Worm (Caenorhabditis elegans) whole organism, L3 larva: ENCODE results near the gene ZC13.2.

Experiments
- R02D3.7 ChIP-seq: fragments of 150-350 bp; optimal IDR thresholded peaks from 2 replicates; lab custom pipeline; 2014; ENCODE audit warnings: missing biosample characterization, missing genetic modification characterization
- ama-1 ChIP-seq: fragments of 150-350 bp; optimal IDR thresholded peaks from 2 replicates; lab custom pipeline; 2018
- ceh-82 ChIP-seq: fragments of 150-350 bp; optimal IDR thresholded peaks from 2 replicates; lab custom pipeline; 2014; ENCODE audit warnings: missing biosample characterization, missing genetic modification characterization
- egl-27 ChIP-seq: sonication (generic microtip); optimal IDR thresholded peaks from 4 replicates; lab custom pipeline; 2017; ENCODE audit warnings: missing biosample characterization, missing genetic modification reagents, missing genetic modification characterization
- egl-5 ChIP-seq: fragments of 150-350 bp; optimal IDR thresholded peaks from 2 replicates; lab custom pipeline; 2017; ENCODE audit warnings: missing biosample characterization, missing genetic modification reagents, missing genetic modification characterization, inconsistent platforms
- elt-1 ChIP-seq: fragments of 150-350 bp; optimal IDR thresholded peaks from 2 replicates; lab custom pipeline; 2014; ENCODE audit warnings: missing biosample characterization, missing genetic modification characterization
- elt-2 ChIP-seq: sonication (generic microtip); optimal IDR thresholded peaks from 2 replicates; lab custom pipeline; 2016; ENCODE audit warnings: missing genetic modification reagents, mild to moderate bottlenecking, missing genetic modification characterization, missing compliant biosample characterization
- elt-3 ChIP-seq, 3 experiments: fragments of 150-350 bp in 1 of 3; sonication (generic microtip) in 2 of 3; optimal IDR thresholded peaks; 2 replicates in 2 of 3; 4 replicates in 1 of 3; lab custom pipeline; 2014 to 2017; ENCODE audit warnings: missing biosample characterization in 3 of 3, missing genetic modification characterization in 3 of 3
- eor-1 ChIP-seq, 2 experiments: fragments of 150-350 bp; optimal IDR thresholded peaks; 2 replicates each; lab custom pipeline; 2014 to 2018; ENCODE audit warnings: missing biosample characterization in 2 of 2, missing genetic modification characterization in 2 of 2
- fkh-10 ChIP-seq: sonication (generic microtip); optimal IDR thresholded peaks from 2 replicates; lab custom pipeline; 2017; ENCODE audit warnings: missing biosample characterization, missing genetic modification reagents, missing genetic modification characterization
- fkh-2 ChIP-seq: fragments of 150-350 bp; optimal IDR thresholded peaks from 2 replicates; lab custom pipeline; 2014; ENCODE audit warnings: missing biosample characterization, missing genetic modification reagents, missing genetic modification characterization
- fos-1 ChIP-seq: fragments of 150-350 bp; optimal IDR thresholded peaks from 2 replicates; lab custom pipeline; 2014; ENCODE audit warnings: missing biosample characterization, missing genetic modification characterization
- hmg-11 ChIP-seq: sonication (generic microtip); optimal IDR thresholded peaks from 2 replicates; lab custom pipeline; 2016; ENCODE audit warnings: missing genetic modification characterization, missing compliant biosample characterization
- jun-1 ChIP-seq: fragments of 150-350 bp; optimal IDR thresholded peaks from 2 replicates; lab custom pipeline; 2014; ENCODE audit warnings: missing biosample characterization, missing genetic modification reagents, missing genetic modification characterization
- lin-15B ChIP-seq: fragments of 150-350 bp; optimal IDR thresholded peaks from 2 replicates; lab custom pipeline; 2014; ENCODE audit warnings: missing biosample characterization, missing genetic modification characterization
- lin-39 ChIP-seq: fragments of 150-350 bp; optimal IDR thresholded peaks from 2 replicates; lab custom pipeline; 2018; ENCODE audit warnings: missing biosample characterization, missing genetic modification reagents, missing genetic modification characterization
- lsy-12 ChIP-seq: sonication (generic microtip); optimal IDR thresholded peaks from 2 replicates; lab custom pipeline; 2016; ENCODE audit warnings: mild to moderate bottlenecking, missing genetic modification characterization, missing compliant biosample characterization
- mdl-1 ChIP-seq: fragments of 150-350 bp; optimal IDR thresholded peaks from 2 replicates; lab custom pipeline; 2014; ENCODE audit warnings: missing biosample characterization, missing genetic modification characterization
- mml-1 ChIP-seq: fragments of 150-350 bp; sonication (generic microtip); optimal IDR thresholded peaks from 3 replicates; lab custom pipeline; 2014; ENCODE audit warnings: missing biosample characterization, missing genetic modification characterization
- nfya-1 ChIP-seq: sonication (generic microtip); optimal IDR thresholded peaks from 2 replicates; lab custom pipeline; 2017; ENCODE audit warnings: missing genetic modification characterization, mild to moderate bottlenecking, missing compliant biosample characterization, antibody characterized with exemption, moderate library complexity; ENCODE audit not compliant: insufficient read depth
- nhr-11 ChIP-seq: fragments of 150-350 bp; optimal IDR thresholded peaks from 2 replicates; lab custom pipeline; 2014; ENCODE audit warnings: missing biosample characterization, missing genetic modification characterization
- nhr-12 ChIP-seq: fragments of 150-350 bp; optimal IDR thresholded peaks from 2 replicates; lab custom pipeline; 2014; ENCODE audit warnings: missing biosample characterization, missing genetic modification characterization
- nhr-23 ChIP-seq: fragments of 150-350 bp; optimal IDR thresholded peaks from 2 replicates; lab custom pipeline; 2014; ENCODE audit warnings: missing biosample characterization, missing genetic modification reagents, missing genetic modification characterization
- nhr-237 ChIP-seq: fragments of 150-350 bp; optimal IDR thresholded peaks from 2 replicates; lab custom pipeline; 2014; ENCODE audit warnings: missing biosample characterization, missing genetic modification characterization
- nhr-25 ChIP-seq: sonication (generic microtip); optimal IDR thresholded peaks from 2 replicates; lab custom pipeline; 2017; ENCODE audit warnings: missing biosample characterization, missing genetic modification characterization
- nhr-28 ChIP-seq: fragments of 150-350 bp; optimal IDR thresholded peaks from 2 replicates; lab custom pipeline; 2014; ENCODE audit warnings: missing biosample characterization, missing genetic modification characterization
- nhr-43 ChIP-seq: sonication (generic microtip); optimal IDR thresholded peaks from 2 replicates; lab custom pipeline; 2016; ENCODE audit warnings: mild to moderate bottlenecking, missing genetic modification characterization, missing compliant biosample characterization; ENCODE audit not compliant: poor library complexity, severe bottlenecking
- nhr-67 ChIP-seq: fragments of 150-350 bp; optimal IDR thresholded peaks from 2 replicates; lab custom pipeline; 2014; ENCODE audit warnings: missing biosample characterization, missing genetic modification characterization
- nhr-77 ChIP-seq: fragments of 150-350 bp; optimal IDR thresholded peaks from 2 replicates; lab custom pipeline; 2014; ENCODE audit warnings: missing biosample characterization, missing genetic modification characterization
- pha-4 ChIP-seq: fragments of 150-350 bp; optimal IDR thresholded peaks from 2 replicates; lab custom pipeline; 2014; ENCODE audit warnings: missing biosample characterization, missing genetic modification reagents, missing genetic modification characterization
- pqm-1 ChIP-seq: fragments of 150-350 bp; optimal IDR thresholded peaks from 2 replicates; lab custom pipeline; 2017; ENCODE audit warnings: missing biosample characterization, missing genetic modification characterization, inconsistent platforms
- sea-2 ChIP-seq: fragments of 150-350 bp; sonication (generic microtip); optimal IDR thresholded peaks from 4 replicates; lab custom pipeline; 2014; ENCODE audit warnings: missing biosample characterization, missing genetic modification reagents, missing genetic modification characterization
- skn-1 ChIP-seq: fragments of 150-350 bp; optimal IDR thresholded peaks from 2 replicates; lab custom pipeline; 2014; ENCODE audit warnings: missing biosample characterization, missing genetic modification characterization
- snpc-4 ChIP-seq: fragments of 150-350 bp; optimal IDR thresholded peaks from 2 replicates; lab custom pipeline; 2014; ENCODE audit warnings: missing biosample characterization, missing genetic modification characterization
- tbx-2 ChIP-seq: sonication (generic microtip); optimal IDR thresholded peaks from 2 replicates; lab custom pipeline; 2016; ENCODE audit warnings: mild to moderate bottlenecking, missing genetic modification characterization, missing compliant biosample characterization
- unc-39 ChIP-seq: sonication (generic microtip); optimal IDR thresholded peaks from 4 replicates; lab custom pipeline; 2017; ENCODE audit warnings: missing biosample characterization, missing genetic modification characterization
- unc-62 ChIP-seq: fragments of 150-350 bp; sonication (generic microtip); optimal IDR thresholded peaks from 4 replicates; lab custom pipeline; 2014; ENCODE audit warnings: missing biosample characterization, missing genetic modification reagents, missing genetic modification characterization
- ztf-11 ChIP-seq: fragments of 150-350 bp; optimal IDR thresholded peaks from 2 replicates; lab custom pipeline; 2014; ENCODE audit warnings: missing biosample characterization, missing genetic modification characterization

Gene ZC13.2

DNA sequence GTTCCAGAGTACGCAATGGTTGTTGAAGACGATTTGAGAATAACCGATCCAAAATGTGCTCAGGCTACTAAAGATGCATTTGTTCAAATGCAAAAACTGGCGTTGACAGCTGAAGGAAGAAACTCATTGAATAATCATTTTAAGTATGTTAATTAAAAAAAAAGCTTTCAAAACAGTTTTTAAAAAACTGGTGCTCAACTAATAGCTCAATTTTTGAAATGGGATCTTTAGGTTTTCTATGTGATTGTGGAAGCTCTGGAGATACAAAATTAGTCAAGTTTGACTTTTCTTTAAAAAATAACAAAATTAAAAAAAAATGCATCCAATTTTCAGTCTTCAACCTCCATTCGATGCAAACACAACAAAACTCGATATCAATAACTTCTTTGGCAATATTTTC, 6.8 kb upstream of the ZC13.2 start:
- TF ChIP-seq hmg-11 (tag; lab: Kevin White, UChicago), result no peak
- no peak for TF ChIP-seq elt-3 (tag; optimal IDR thresholded peaks at IDR 0.05; lab: Kevin White, UChicago)
- TF ChIP-seq unc-62, result no peak
- no peak for TF ChIP-seq nhr-77 (tag; lab: Kevin White, UChicago)
- TF ChIP-seq nhr-237 (tag; lab: Kevin White, UChicago), result no peak
- TF ChIP-seq elt-2 (tag; lab: Kevin White, UChicago), result no peak
- no peak for TF ChIP-seq tbx-2 (tag; lab: Kevin White, UChicago)

DNA sequence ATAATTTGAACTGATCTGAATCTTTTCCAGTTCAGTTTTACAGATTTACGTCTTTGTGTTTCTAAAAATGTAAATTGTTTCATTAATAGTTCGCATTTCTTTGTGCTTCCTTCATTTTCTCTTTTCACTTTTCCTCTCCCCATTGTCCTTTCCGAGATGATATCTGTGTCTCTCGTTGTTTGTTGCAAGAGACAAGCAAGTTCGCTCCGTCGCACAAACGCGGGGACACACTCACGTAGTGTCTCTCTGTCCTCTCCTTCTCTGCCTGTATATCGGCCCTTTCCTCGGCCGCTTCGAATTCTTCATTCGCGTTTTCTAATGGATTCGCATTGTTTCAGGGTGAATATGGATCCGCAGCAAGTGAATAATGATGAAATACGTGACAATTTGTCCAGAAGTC, 3.5 kb upstream of the ZC13.2 start, which contains the start of gene ZC13.1:
TSS of gene ZC13.1 (plus strand) at position 305 of the 400 bp plus-strand sequence.
- TF ChIP-seq nhr-25 (tag; lab: Kevin White, UChicago) (peak; percentile 93), nhr-11 (tag; lab: Kevin White, UChicago) (no peak), skn-1 (tag; lab: Kevin White, UChicago) (peak; percentile 65), elt-2 (tag; lab: Kevin White, UChicago) (peak; percentile 51), hmg-11 (tag; lab: Kevin White, UChicago) (peak; percentile 70), lin-15B (peak; percentile 85), jun-1 (tag; lab: Kevin White, UChicago) (peak; percentile 34), pha-4 (peak; percentile 91), pqm-1 (tag; lab: Kevin White, UChicago) (peak; percentile 34), snpc-4 (tag; lab: Kevin White, UChicago) (peak; percentile 45), egl-5 (tag; lab: Kevin White, UChicago) (peak; percentile 63), elt-1 (tag; lab: Kevin White, UChicago) (peak; percentile 44), nhr-77 (tag; lab: Kevin White, UChicago) (no peak), nfya-1 (peak; percentile 73), nhr-23 (tag; lab: Kevin White, UChicago) (peak; percentile 76), nhr-12 (tag; lab: Kevin White, UChicago) (no peak), lin-39 (peak; percentile 87), egl-27 (tag; lab: Kevin White, UChicago) (no peak), lsy-12 (tag; lab: Kevin White, UChicago) (no peak), ceh-82 (tag; lab: Kevin White, UChicago) (no peak), eor-1 (tag; optimal IDR thresholded peaks at IDR 0.05; lab: Kevin White, UChicago) (no peak)
- TF ChIP-seq, all 47 proteins: peak for 14

DNA sequence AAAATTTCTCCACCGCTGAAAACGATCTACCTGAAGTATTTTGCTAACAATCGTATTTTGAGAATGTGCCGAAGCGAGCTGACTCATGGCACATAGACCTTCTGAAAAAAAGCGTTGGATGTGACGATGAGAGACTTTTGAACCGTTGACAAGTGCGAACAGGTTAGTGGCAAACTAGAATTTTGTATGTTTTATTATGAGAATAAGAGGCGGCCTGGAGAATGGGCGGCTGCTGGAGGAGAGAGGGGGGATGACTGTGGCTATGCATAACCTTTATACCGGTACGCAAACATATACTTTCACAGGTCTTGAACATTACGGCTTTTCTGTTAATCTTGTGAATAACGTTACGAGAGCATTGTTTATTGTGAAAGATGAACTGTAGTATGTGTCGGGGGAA, 7.8 kb downstream of the ZC13.2 start, which contains the start of gene mam-1:
TSS of gene mam-1 (minus strand) at position 101 of the 400 bp plus-strand sequence.
- TF ChIP-seq ama-1 (no peak), egl-27 (tag; lab: Kevin White, UChicago) (no peak), fkh-2 (tag; lab: Kevin White, UChicago) (no peak), fos-1 (tag; lab: Kevin White, UChicago) (no peak), elt-1 (tag; lab: Kevin White, UChicago) (no peak), nhr-67 (no peak), pqm-1 (tag; lab: Kevin White, UChicago) (no peak), unc-39 (no peak), R02D3.7 (no peak), nhr-28 (tag; lab: Kevin White, UChicago) (no peak), fkh-10 (GFP tag; lab: Kevin White, UChicago) (no peak), snpc-4 (tag; lab: Kevin White, UChicago) (no peak), nhr-43 (tag; lab: Kevin White, UChicago) (no peak), mml-1 (no peak), tbx-2 (tag; lab: Kevin White, UChicago) (no peak), sea-2 (no peak), mdl-1 (tag; lab: Kevin White, UChicago) (no peak), eor-1 (tag; optimal IDR thresholded peaks at IDR 0.05; lab: Kevin White, UChicago) (no peak)

DNA sequence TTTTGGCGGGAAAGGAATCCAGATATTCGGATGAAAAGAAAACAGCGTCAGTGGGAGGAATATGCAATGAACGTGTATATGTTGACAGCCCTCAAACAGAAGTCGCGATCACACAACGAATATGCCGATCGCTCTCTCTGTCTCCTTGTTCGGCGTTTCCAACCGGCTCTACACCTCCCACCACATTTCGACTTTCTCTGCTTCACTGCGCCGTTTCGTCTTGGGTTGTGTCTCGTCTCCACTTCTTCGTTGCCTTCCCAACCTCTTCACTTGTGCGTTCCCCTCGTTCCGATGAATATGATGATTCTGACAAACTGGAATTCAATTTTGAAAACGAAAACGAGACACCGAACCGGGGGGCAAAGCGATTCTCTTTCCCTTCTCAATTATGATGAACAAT, 17.5 kb downstream of the ZC13.2 start, which contains the start of gene mab-7:
TSS of gene mab-7 (minus strand) at position 101 of the 400 bp plus-strand sequence.
- TF ChIP-seq ztf-11 (no peak), nhr-25 (tag; lab: Kevin White, UChicago) (peak; percentile 39), nhr-77 (tag; lab: Kevin White, UChicago) (no peak)
